Fruit fly (Drosophila melanogaster) whole organism, larva: ENCODE measurements around the gene alphaCOP.

Experiments used
- noc ChIP-seq: fragments of 200-800 bp; sonication (Bioruptor generic); optimal IDR thresholded peaks from 3 replicates; lab custom pipeline; 2019; ENCODE audit warnings: missing biosample characterization, mild to moderate bottlenecking, missing genetic modification characterization, moderate library complexity

Gene alphaCOP

DNA sequence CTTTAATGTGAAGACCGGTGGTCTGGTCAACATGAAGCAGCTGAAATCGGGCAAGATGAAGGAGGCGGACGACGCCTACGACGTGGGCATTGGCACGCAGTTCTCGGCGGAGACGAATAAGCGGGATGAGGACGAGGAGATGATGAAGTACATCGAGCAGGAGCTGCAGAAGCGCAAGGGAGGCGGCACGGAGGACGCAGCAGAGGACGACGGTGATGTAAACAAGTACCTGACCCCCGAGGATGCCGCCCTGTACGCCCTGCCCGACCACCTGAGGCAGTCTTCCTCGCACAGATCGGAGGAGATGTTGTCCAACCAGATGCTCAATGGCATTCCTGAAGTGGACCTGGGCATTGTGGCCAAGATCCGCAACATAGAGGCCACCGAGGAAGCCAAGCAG is 20.5 kb upstream of the alphaCOP start:
- TF ChIP-seq noc (tag; lab: Kevin White, UChicago), result no peak

dm6 chr3L:1664876-1665275 is 19.9 kb upstream of the alphaCOP start, which contains the start of the genes Srrm234 and CG7974:
Gene Srrm234 (minus strand): TSS chr3L:1665064.
Gene CG7974 (plus strand): TSS chr3L:1665138.
- TF ChIP-seq noc (tag; lab: Kevin White, UChicago), result no peak

dm6 chr3L:1664205-1664604 is 19.2 kb upstream of the alphaCOP start:
- no peak for TF ChIP-seq noc (tag; lab: Kevin White, UChicago)

dm6 chr3L:1663531-1663930 is 18.5 kb upstream of the alphaCOP start:
- no peak for TF ChIP-seq noc (tag; lab: Kevin White, UChicago)

- no peak for TF ChIP-seq noc (tag; lab: Kevin White, UChicago)
Observed at dm6 chr3L:1661738-1662370, 16.9 kb upstream of the alphaCOP start.

DNA sequence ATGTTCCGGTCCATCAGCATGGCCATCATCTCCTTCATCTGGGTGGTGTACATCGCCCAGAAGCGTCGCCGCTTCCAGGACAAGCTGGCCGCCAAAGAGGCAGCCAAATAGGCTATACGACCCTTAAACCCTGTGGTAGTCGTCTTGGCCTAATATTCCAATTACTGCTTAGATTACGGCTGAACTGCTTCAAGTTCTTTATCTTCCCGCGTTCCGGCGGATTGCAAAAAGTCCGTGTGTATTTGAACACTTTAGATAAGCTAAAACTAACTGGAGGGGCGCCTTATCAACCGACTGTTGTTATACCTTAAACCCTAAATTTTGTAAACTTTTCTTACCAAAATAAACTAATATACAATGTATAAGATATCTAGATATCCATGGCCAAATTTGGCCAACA is 8.8 kb upstream of the alphaCOP start:
- no peak for TF ChIP-seq noc (tag; lab: Kevin White, UChicago)

DNA sequence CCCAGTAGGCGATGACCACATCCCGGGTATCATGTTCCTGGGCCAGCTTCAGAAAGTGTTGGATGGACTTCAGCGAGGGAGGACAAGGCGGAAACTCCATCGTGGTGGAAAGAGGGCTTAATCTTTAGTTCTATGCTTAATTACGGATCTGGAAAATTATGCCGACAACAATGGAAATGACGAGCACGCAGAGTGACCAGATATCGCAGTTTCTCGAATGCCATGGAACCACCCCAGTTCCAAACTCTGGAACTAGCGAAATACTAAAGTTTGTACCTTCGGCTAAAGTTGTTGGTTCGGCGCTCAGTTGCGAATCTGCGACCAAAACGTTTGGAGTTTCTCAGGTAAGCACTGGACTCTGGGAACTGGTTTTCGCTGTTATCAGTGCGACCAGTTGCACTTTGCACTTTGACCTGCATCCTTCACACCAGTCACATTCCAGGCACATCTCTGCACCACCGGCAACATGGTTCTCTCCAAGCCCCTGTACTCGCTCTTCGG is 7.8 kb upstream of the alphaCOP start, which contains the start of the genes CG7970 and Vta1:
Gene CG7970 (plus strand): TSS at position 51 of the 501 bp plus-strand sequence.
Gene Vta1 (minus strand): TSS at position 201 of the 501 bp plus-strand sequence.
- no peak for TF ChIP-seq noc (tag; lab: Kevin White, UChicago)

dm6 chr3L:1649363-1649762 is 4.4 kb upstream of the alphaCOP start:
- TF ChIP-seq noc (tag; lab: Kevin White, UChicago), result no peak

DNA sequence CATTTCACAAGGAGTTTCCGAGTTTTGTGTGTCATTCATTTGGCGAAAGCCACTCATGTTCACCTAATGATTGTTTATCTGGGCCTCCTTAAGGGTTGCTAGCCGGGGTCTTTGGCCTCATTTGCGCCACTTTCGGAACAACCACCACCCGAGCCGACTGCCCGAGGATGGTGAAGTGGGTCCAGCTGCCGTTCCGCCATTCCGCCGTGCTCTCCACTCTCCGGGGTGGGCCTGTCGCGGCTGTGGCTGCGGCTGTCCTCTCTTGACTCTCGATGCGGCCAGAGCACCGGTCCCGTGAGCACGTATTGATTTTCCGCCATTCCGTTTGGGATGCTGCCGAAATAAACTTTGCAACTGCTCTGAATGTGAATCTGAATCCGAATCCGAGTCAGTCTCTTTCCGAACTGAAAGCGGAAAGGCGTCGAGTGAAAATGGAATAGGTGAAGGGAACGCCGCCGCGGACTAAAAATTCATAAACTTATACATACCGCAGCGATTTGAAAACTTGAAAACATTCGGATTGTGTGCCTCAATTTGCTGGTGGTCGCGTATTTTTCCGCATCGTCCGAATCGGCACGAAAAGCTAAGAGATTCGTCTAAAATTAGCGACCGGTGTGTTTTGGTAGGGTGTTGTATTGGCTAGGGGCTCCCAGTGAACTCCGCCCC is 3.8 kb upstream of the alphaCOP start, which contains the start of gene CG13920:
Gene CG13920 (plus strand): TSS at position 255 of the 666 bp plus-strand sequence.
- no peak for TF ChIP-seq noc (tag; lab: Kevin White, UChicago)

DNA sequence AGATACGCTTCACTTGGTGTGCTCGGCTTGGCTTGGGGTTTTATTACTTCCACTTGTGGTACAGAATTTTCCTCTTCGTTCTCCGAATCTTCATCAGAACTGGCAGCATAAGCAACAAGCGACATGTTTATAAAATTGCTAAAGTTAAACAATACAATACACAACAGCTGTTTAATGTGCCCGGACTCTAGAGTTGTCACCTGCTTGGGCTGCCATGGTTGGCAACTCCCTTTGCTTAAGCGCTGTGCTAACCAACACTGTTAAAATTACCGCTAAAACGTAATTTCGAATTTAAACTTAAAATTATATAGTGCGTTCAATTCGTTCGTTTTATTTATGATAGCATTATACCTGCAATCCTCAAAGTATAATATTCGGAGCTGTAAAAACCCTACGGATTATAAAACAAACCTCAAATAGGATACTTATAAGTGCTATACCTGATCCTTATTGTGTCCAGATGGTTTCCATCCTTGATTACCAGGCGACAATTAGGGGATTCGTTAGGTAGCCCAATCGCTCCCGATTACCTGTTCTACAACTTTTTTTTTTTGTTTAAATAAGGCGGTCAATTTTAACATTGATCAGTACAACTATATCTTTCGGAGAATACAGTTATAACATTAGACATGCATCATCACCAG is 2.4 kb upstream of the alphaCOP start, which contains the start of the genes CG17249 and Bro:
Gene CG17249 (minus strand): TSS at position 189 of the 644 bp plus-strand sequence.
Gene Bro (plus strand): TSS at position 594 of the 644 bp plus-strand sequence.
- TF ChIP-seq noc (tag; lab: Kevin White, UChicago), result no peak

dm6 chr3L:1639185-1639812 is 5.7 kb downstream of the alphaCOP start, which contains the start of the genes Mettl2 and Bgb:
Gene Mettl2 (minus strand): TSS chr3L:1639235.
Gene Bgb (plus strand): TSS chr3L:1639711.
- TF ChIP-seq noc (tag; lab: Kevin White, UChicago), result no peak

DNA sequence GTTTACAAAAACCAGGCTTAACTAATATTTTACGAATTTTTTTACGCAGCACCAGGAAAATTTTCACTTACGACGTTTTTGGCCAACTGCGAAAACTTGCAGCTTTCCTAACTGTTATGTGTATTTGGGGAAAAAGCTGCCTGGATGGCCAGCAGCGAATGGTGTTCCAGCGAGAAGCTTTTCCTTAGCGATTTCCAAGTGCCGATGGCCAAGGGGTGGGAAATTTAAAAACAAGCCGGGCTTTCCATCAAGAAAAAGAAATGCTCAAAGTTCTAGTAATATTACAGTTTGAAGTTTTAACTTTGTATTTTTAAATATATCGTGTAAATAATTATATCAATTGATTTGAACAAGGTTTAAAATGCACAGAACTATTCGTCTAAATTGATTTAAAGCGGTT is 7.3 kb downstream of the alphaCOP start, which contains the start of gene nSyb:
Gene nSyb (minus strand): TSS at position 101 of the 400 bp plus-strand sequence.
- TF ChIP-seq noc (tag; lab: Kevin White, UChicago), result no peak

- no peak for TF ChIP-seq noc (tag; lab: Kevin White, UChicago)
Observed at dm6 chr3L:1636886-1637285, 8.1 kb downstream of the alphaCOP start.

- no peak for TF ChIP-seq noc (tag; lab: Kevin White, UChicago)
Observed at dm6 chr3L:1629064-1629777, 15.8 kb downstream of the alphaCOP start, which contains the start of gene GC. Gene GC (minus strand): TSS chr3L:1629301.
